Worm (Caenorhabditis elegans): ENCODE data around the gene F07C6.3.

ce11 chrIV:12830829-12831392 is 41.9 kb downstream of the F07C6.3 start:
- TF ChIP-seq elt-3 (tag; optimal IDR thresholded peaks at IDR 0.05) (no peak), lin-13 (tag; optimal IDR thresholded peaks at IDR 0.05) (no peak), nhr-237 (tag; optimal IDR thresholded peaks at IDR 0.05) (no peak), ztf-11 (tag; optimal IDR thresholded peaks at IDR 0.05) (no peak), lsy-2 (tag; optimal IDR thresholded peaks at IDR 0.05) (no peak), nhr-28 (tag; optimal IDR thresholded peaks at IDR 0.05) (no peak), nhr-12 (tag; optimal IDR thresholded peaks at IDR 0.05) (no peak), ces-1 (GFP tag; optimal IDR thresholded peaks at IDR 0.05) (peak; percentile 21), elt-1 (tag; optimal IDR thresholded peaks at IDR 0.05; ENCODE audit: borderline replicate concordance, insufficient read depth) (no peak), snpc-4 (tag; optimal IDR thresholded peaks at IDR 0.05) (no peak)

Data from whole organism, mixed stage, embryonic.